Fruit fly (Drosophila melanogaster): ENCODE results near the gene sgg.

The sgg gene

DNA sequence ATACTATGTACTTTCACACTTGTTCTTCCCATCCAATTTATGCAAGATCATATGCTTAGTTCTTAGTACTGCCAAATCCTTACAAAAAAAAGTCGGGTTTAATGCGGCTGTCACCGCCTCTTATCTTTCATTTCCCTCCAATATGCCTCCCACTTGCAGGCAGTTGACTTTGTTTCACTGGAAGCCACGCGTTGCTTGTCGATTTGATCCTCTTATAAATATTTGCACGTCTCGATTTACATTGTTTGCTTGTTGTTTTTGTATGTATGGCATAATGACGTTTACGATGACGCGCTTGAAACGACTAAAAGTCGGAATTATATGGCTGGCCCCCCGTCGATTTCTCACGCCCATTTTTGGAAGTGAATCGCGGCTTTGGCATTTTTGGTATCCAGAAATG lies 15.2 kb downstream of the sgg start:
- TF ChIP-seq Hsf (GFP tag; optimal IDR thresholded peaks at IDR 0.05) (no peak), gem (tag; optimal IDR thresholded peaks at IDR 0.05) (peak; percentile 12), bcd (GFP tag; optimal IDR thresholded peaks at IDR 0.05) (no peak), Asciz (GFP tag; optimal IDR thresholded peaks at IDR 0.05) (peak; percentile 5), nom (GFP tag; optimal IDR thresholded peaks at IDR 0.05) (peak; percentile 1)

DNA sequence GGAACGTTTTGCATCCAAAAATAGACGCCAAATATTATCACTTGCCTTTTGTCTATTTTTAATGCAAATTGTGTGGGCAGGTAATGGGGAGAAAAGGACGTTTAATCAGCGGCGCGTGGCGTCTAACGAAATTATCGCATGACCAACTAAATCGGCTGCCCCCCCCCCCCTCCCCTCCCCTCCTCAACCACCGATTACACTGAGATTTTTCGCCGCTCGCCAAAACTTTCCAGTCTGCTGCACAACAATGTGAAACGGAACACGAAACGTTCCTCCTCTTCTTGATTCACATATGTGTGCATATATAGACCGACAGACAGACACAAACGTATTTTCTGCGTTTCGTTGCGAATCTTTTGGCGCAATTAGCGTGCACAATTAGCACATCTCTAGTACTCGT lies 17.4 kb downstream of the sgg start:
- TF ChIP-seq pfk (GFP tag; optimal IDR thresholded peaks at IDR 0.05) (peak; percentile 83), CG32767 (GFP tag; IDR thresholded peaks at IDR 0.05) (no peak), CG10274 (GFP tag; optimal IDR thresholded peaks at IDR 0.05) (no peak), tll (GFP tag; optimal IDR thresholded peaks at IDR 0.05) (no peak), CG17568 (GFP tag; optimal IDR thresholded peaks at IDR 0.05) (no peak), crol (GFP tag; IDR thresholded peaks at IDR 0.05) (peak; percentile 60), CG31388 (GFP tag; optimal IDR thresholded peaks at IDR 0.05) (no peak), Med (GFP tag) (peak; percentile 69), bowl (GFP tag; IDR thresholded peaks at IDR 0.05) (no peak)

DNA sequence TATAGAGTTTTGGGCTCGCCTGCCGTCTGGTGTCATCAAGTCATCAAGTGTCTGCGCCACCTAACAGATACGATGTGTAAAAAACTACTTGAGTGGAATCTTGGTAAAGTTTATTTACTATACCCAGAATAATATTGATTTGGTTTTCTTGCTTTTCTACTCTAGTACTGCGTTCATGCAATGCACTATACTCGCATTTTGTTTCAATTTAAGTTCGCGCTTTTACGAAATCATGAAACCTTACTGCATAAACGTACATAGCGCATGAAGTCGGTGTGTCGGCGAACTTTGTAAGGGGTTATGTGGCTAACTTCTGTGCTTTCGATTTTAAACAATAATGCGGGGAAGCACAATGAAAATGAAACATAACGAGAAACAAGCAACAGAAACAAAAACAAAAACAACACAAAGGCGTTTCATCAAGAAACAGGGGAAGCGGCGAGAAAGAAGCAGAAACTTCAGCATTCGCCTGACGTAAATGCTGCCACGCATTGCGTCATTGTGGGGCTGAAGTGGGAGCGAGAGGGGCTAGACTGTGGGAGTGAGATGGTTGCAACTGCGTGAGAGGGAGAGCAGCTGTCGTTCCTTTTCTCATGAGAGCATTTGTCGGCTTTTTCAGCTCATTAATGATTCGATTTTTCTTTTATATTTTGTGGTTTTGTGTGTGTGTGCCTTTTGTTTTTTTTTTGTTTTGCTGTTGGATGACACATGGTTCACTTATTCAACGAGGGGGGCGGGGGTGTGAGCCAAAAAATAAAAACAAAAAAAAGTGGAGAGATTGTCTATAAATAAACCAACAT lies 18.6 kb downstream of the sgg start:
- TF ChIP-seq CG5180 (GFP tag; optimal IDR thresholded peaks at IDR 0.05) (no peak), CG32767 (GFP tag; IDR thresholded peaks at IDR 0.05) (no peak), CG8944 (GFP tag; optimal IDR thresholded peaks at IDR 0.05) (no peak), NC2β (GFP tag; optimal IDR thresholded peaks at IDR 0.05) (no peak), trh (GFP tag; optimal IDR thresholded peaks at IDR 0.05) (no peak), pb (GFP tag; optimal IDR thresholded peaks at IDR 0.05) (no peak), odd (GFP tag; optimal IDR thresholded peaks at IDR 0.05) (no peak), salm (tag; optimal IDR thresholded peaks at IDR 0.05) (no peak), vvl (GFP tag; IDR thresholded peaks at IDR 0.05) (peak; percentile 42; the same call in 1 of the 2 replicates), CG42726 (GFP tag; IDR thresholded peaks at IDR 0.05; ENCODE audit: partially characterized antibody) (no peak), Hey (tag; optimal IDR thresholded peaks at IDR 0.05) (no peak), scrt (GFP tag; optimal IDR thresholded peaks at IDR 0.05) (no peak), Bteb2 (GFP tag; optimal IDR thresholded peaks at IDR 0.05) (no peak), CoRest (tag; optimal IDR thresholded peaks at IDR 0.05) (no peak), CG4617 (GFP tag; optimal IDR thresholded peaks at IDR 0.05; ENCODE audit: borderline replicate concordance) (no peak), oc (tag; optimal IDR thresholded peaks at IDR 0.05) (no peak), Atf3 (GFP tag; optimal IDR thresholded peaks at IDR 0.05) (peak; percentile 36), Sry-δ (GFP tag; optimal IDR thresholded peaks at IDR 0.05) (no peak), inv (GFP tag; IDR thresholded peaks at IDR 0.05; ENCODE audit: partially characterized antibody) (no peak), CG3726 (GFP tag; IDR thresholded peaks at IDR 0.05) (no peak), NFAT (GFP tag; IDR thresholded peaks at IDR 0.05) (no peak), CG4707 (GFP tag; optimal IDR thresholded peaks at IDR 0.05) (no peak), nau (GFP tag; optimal IDR thresholded peaks at IDR 0.05) (peak; percentile 19), Neu2 (GFP tag; optimal IDR thresholded peaks at IDR 0.05; ENCODE audit: borderline replicate concordance) (no peak), gem (tag; optimal IDR thresholded peaks at IDR 0.05) (no peak), Fer3 (tag; optimal IDR thresholded peaks at IDR 0.05) (no peak), CrebB (tag; optimal IDR thresholded peaks at IDR 0.05) (no peak), CG6689 (GFP tag; IDR thresholded peaks at IDR 0.05) (no peak), ase (GFP tag; IDR thresholded peaks at IDR 0.05) (no peak), aop (GFP tag; IDR thresholded peaks at IDR 0.05) (no peak), gsb-n (tag; optimal IDR thresholded peaks at IDR 0.05) (no peak), fd64A (GFP tag; optimal IDR thresholded peaks at IDR 0.05) (no peak), CG11695 (GFP tag; IDR thresholded peaks at IDR 0.05) (no peak), CG18262 (tag; optimal IDR thresholded peaks at IDR 0.05) (no peak)

All from whole organism, embryonic.